Worm (Caenorhabditis elegans): ENCODE measurements around the gene M163.5.
A peak's percentile ranks its signal among the peaks of the same experiment; 100 is the strongest.

The M163.5 gene

ce11 chrX:14484827-14485226 lies 11.0 kb downstream of the M163.5 start, which contains the start of gene M163.8:
M163.8 (plus strand) TSS chrX:14485127.
- no peak for TF ChIP-seq nhr-28 (tag; optimal IDR thresholded peaks at IDR 0.05)
- no peak for TF ChIP-seq sptf-1 (tag; optimal IDR thresholded peaks at IDR 0.05)
- TF ChIP-seq blmp-1 (tag; optimal IDR thresholded peaks at IDR 0.05), result no peak
- no peak for TF ChIP-seq elt-1 (tag; optimal IDR thresholded peaks at IDR 0.05; ENCODE audit: borderline replicate concordance, insufficient read depth)
- no peak for TF ChIP-seq ces-1 (GFP tag; optimal IDR thresholded peaks at IDR 0.05)
- no peak for TF ChIP-seq mep-1 (tag; optimal IDR thresholded peaks at IDR 0.05)
- no peak for TF ChIP-seq pha-4 (tag; optimal IDR thresholded peaks at IDR 0.05)
- TF ChIP-seq unc-39 (tag; optimal IDR thresholded peaks at IDR 0.05), result no peak
- TF ChIP-seq bed-3 (GFP tag; optimal IDR thresholded peaks at IDR 0.05), result no peak
- TF ChIP-seq hlh-1 (tag; optimal IDR thresholded peaks at IDR 0.05), result no peak
- no peak for TF ChIP-seq zip-8 (tag; optimal IDR thresholded peaks at IDR 0.05)
- TF ChIP-seq flh-1 (GFP tag; optimal IDR thresholded peaks at IDR 0.05), result no peak
- TF ChIP-seq nhr-12 (tag; optimal IDR thresholded peaks at IDR 0.05), result no peak
- no peak for TF ChIP-seq elt-3 (tag; optimal IDR thresholded peaks at IDR 0.05)
- TF ChIP-seq ham-2 (GFP tag; optimal IDR thresholded peaks at IDR 0.05), result no peak
- no peak for TF ChIP-seq nhr-237 (tag; optimal IDR thresholded peaks at IDR 0.05)
- TF ChIP-seq ceh-39 (tag; optimal IDR thresholded peaks at IDR 0.05), result no peak

ce11 chrX:14486503-14486902 lies 12.7 kb downstream of the M163.5 start:
- TF ChIP-seq ztf-11 (tag; optimal IDR thresholded peaks at IDR 0.05) (peak; percentile 26), M03D4.4 (tag; optimal IDR thresholded peaks at IDR 0.05) (no peak), blmp-1 (tag; optimal IDR thresholded peaks at IDR 0.05) (no peak), cnd-1 (tag; optimal IDR thresholded peaks at IDR 0.05) (peak; percentile 97), mls-2 (tag; optimal IDR thresholded peaks at IDR 0.05) (peak; percentile 67), mab-5 (tag; optimal IDR thresholded peaks at IDR 0.05) (no peak), nhr-76 (tag; optimal IDR thresholded peaks at IDR 0.05) (no peak), ham-2 (GFP tag; optimal IDR thresholded peaks at IDR 0.05) (no peak), nhr-28 (tag; optimal IDR thresholded peaks at IDR 0.05) (no peak), sem-2 (GFP tag; optimal IDR thresholded peaks at IDR 0.05) (no peak), ceh-83 (GFP tag; optimal IDR thresholded peaks at IDR 0.05) (no peak), zip-8 (tag; optimal IDR thresholded peaks at IDR 0.05) (peak; percentile 97), nhr-237 (tag; optimal IDR thresholded peaks at IDR 0.05) (no peak), flh-1 (GFP tag; optimal IDR thresholded peaks at IDR 0.05) (no peak), unc-39 (tag; optimal IDR thresholded peaks at IDR 0.05) (no peak), nhr-2 (tag; optimal IDR thresholded peaks at IDR 0.05) (peak; percentile 92), bed-3 (GFP tag; optimal IDR thresholded peaks at IDR 0.05) (no peak), hlh-1 (tag; optimal IDR thresholded peaks at IDR 0.05) (peak; percentile 82), nhr-12 (tag; optimal IDR thresholded peaks at IDR 0.05) (no peak), unc-120 (tag; optimal IDR thresholded peaks at IDR 0.05; ENCODE audit: poor library complexity, severe bottlenecking) (no peak), drap-1 (GFP tag; optimal IDR thresholded peaks at IDR 0.05) (no peak), ceh-43 (GFP tag; optimal IDR thresholded peaks at IDR 0.05) (peak; percentile 80), mep-1 (tag; optimal IDR thresholded peaks at IDR 0.05) (peak; percentile 43), lin-32 (GFP tag; optimal IDR thresholded peaks at IDR 0.05) (peak; percentile 90), ceh-39 (tag; optimal IDR thresholded peaks at IDR 0.05) (peak; percentile 58), elt-1 (tag; optimal IDR thresholded peaks at IDR 0.05; ENCODE audit: borderline replicate concordance, insufficient read depth) (no peak), lsy-2 (tag; optimal IDR thresholded peaks at IDR 0.05) (no peak), snpc-4 (tag; optimal IDR thresholded peaks at IDR 0.05) (no peak), unc-62 (GFP tag; optimal IDR thresholded peaks at IDR 0.05) (peak; percentile 41)

ce11 chrX:14487333-14487732 lies 13.5 kb downstream of the M163.5 start:
- no peak for TF ChIP-seq nhr-2 (tag; optimal IDR thresholded peaks at IDR 0.05)
- TF ChIP-seq ces-1 (GFP tag; optimal IDR thresholded peaks at IDR 0.05), result peak; percentile 94
- peak; percentile 28 for TF ChIP-seq unc-62 (GFP tag; optimal IDR thresholded peaks at IDR 0.05)
- no peak for TF ChIP-seq hlh-1 (tag; optimal IDR thresholded peaks at IDR 0.05)
- no peak for TF ChIP-seq nhr-28 (tag; optimal IDR thresholded peaks at IDR 0.05)
- peak; percentile 40 for TF ChIP-seq elt-1 (tag; optimal IDR thresholded peaks at IDR 0.05; ENCODE audit: borderline replicate concordance, insufficient read depth)
- TF ChIP-seq zip-8 (tag; optimal IDR thresholded peaks at IDR 0.05), result no peak
- TF ChIP-seq bed-3 (GFP tag; optimal IDR thresholded peaks at IDR 0.05), result no peak
- TF ChIP-seq nhr-237 (tag; optimal IDR thresholded peaks at IDR 0.05), result no peak
- TF ChIP-seq ceh-43 (GFP tag; optimal IDR thresholded peaks at IDR 0.05), result no peak
- TF ChIP-seq cnd-1 (tag; optimal IDR thresholded peaks at IDR 0.05), result peak; percentile 74
- no peak for TF ChIP-seq sem-2 (GFP tag; optimal IDR thresholded peaks at IDR 0.05)
- TF ChIP-seq drap-1 (GFP tag; optimal IDR thresholded peaks at IDR 0.05), result no peak
- no peak for TF ChIP-seq ztf-11 (tag; optimal IDR thresholded peaks at IDR 0.05)
- TF ChIP-seq unc-39 (tag; optimal IDR thresholded peaks at IDR 0.05), result no peak
- peak; percentile 26 for TF ChIP-seq mls-2 (tag; optimal IDR thresholded peaks at IDR 0.05)
- no peak for TF ChIP-seq elt-3 (tag; optimal IDR thresholded peaks at IDR 0.05)
- TF ChIP-seq lsy-2 (tag; optimal IDR thresholded peaks at IDR 0.05), result no peak
- TF ChIP-seq flh-1 (GFP tag; optimal IDR thresholded peaks at IDR 0.05), result no peak
- TF ChIP-seq mab-5 (tag; optimal IDR thresholded peaks at IDR 0.05), result peak; percentile 13
- no peak for TF ChIP-seq nhr-12 (tag; optimal IDR thresholded peaks at IDR 0.05)
- TF ChIP-seq ceh-83 (GFP tag; optimal IDR thresholded peaks at IDR 0.05), result no peak
- TF ChIP-seq sptf-1 (tag; optimal IDR thresholded peaks at IDR 0.05), result no peak
- TF ChIP-seq snpc-4 (tag; optimal IDR thresholded peaks at IDR 0.05), result no peak
- no peak for TF ChIP-seq ceh-39 (tag; optimal IDR thresholded peaks at IDR 0.05)
- no peak for TF ChIP-seq M03D4.4 (tag; optimal IDR thresholded peaks at IDR 0.05)
- no peak for TF ChIP-seq unc-120 (tag; optimal IDR thresholded peaks at IDR 0.05; ENCODE audit: poor library complexity, severe bottlenecking)
- no peak for TF ChIP-seq ham-2 (GFP tag; optimal IDR thresholded peaks at IDR 0.05)
- TF ChIP-seq lin-13 (tag; optimal IDR thresholded peaks at IDR 0.05), result no peak
